Fruit fly (Drosophila melanogaster) whole organism, wandering third instar larva: ENCODE results near the gene CG14234.

Experiments used
- CG32264 ChIP-seq: fragments of 200-800 bp; sonication (Bioruptor generic); optimal IDR thresholded peaks from 2 replicates; lab custom pipeline; 2016; ENCODE audit warnings: missing biosample characterization, missing genetic modification characterization
- CG9705 ChIP-seq: fragments of 200-800 bp; sonication (Bioruptor generic); optimal IDR thresholded peaks from 2 replicates; lab custom pipeline; 2018; ENCODE audit warnings: missing biosample characterization, mild to moderate bottlenecking, missing genetic modification characterization
- CrebA ChIP-seq: fragments of 200-800 bp; sonication (Bioruptor generic); optimal IDR thresholded peaks from 2 replicates; lab custom pipeline; 2016; ENCODE audit warnings: missing biosample characterization, mild to moderate bottlenecking, missing genetic modification characterization, borderline replicate concordance
- Dfd ChIP-seq: fragments of >200 bp; optimal IDR thresholded peaks from 2 replicates; lab custom pipeline; 2017; ENCODE audit warnings: missing biosample characterization, missing genetic modification characterization
- GATAd ChIP-seq: sonication (Bioruptor generic); optimal IDR thresholded peaks from 2 replicates; lab custom pipeline; 2016; ENCODE audit warnings: missing biosample characterization, missing genetic modification characterization
- HLH106 ChIP-seq: fragments of 200-800 bp; optimal IDR thresholded peaks from 3 replicates; lab custom pipeline; 2019; ENCODE audit warnings: missing biosample characterization, mild to moderate bottlenecking, missing genetic modification characterization, moderate library complexity
- Hnf4 ChIP-seq: fragments of 200-800 bp; sonication (Bioruptor generic); optimal IDR thresholded peaks from 2 replicates; lab custom pipeline; 2016; ENCODE audit warnings: missing biosample characterization, mild to moderate bottlenecking, missing genetic modification characterization
- Hr83 ChIP-seq: fragments of 200-300 bp; sonication (Bioruptor generic); optimal IDR thresholded peaks from 2 replicates; lab custom pipeline; 2016; ENCODE audit warnings: missing biosample characterization, mild to moderate bottlenecking, missing genetic modification characterization, moderate library complexity; ENCODE audit not compliant: poor library complexity, severe bottlenecking
- Jra ChIP-seq: sonication (Bioruptor generic); optimal IDR thresholded peaks from 2 replicates; lab custom pipeline; 2016; ENCODE audit warnings: missing biosample characterization, missing genetic modification characterization
- Mio ChIP-seq: sonication (Bioruptor generic); optimal IDR thresholded peaks from 2 replicates; lab custom pipeline; 2016; ENCODE audit warnings: missing biosample characterization, missing genetic modification characterization
- OdsH ChIP-seq: fragments of 200-800 bp; sonication (Bioruptor generic); optimal IDR thresholded peaks from 2 replicates; lab custom pipeline; 2016; ENCODE audit warnings: missing biosample characterization, mild to moderate bottlenecking, missing genetic modification characterization
- Rel ChIP-seq, 2 experiments: fragments of 200-800 bp; sonication (Bioruptor generic) in 1 of 2; optimal IDR thresholded peaks; 2 replicates in 1 of 2; 3 replicates in 1 of 2; lab custom pipeline; 2016 to 2019; ENCODE audit warnings: mild to moderate bottlenecking in 2 of 2, missing biosample characterization in 2 of 2, missing genetic modification characterization in 2 of 2, moderate library complexity in 1 of 2
- Sp1 ChIP-seq: fragments of 200-800 bp; sonication (Bioruptor generic); optimal IDR thresholded peaks from 3 replicates; lab custom pipeline; 2019; ENCODE audit warnings: missing biosample characterization, mild to moderate bottlenecking, missing genetic modification characterization, moderate library complexity
- Vsx2 ChIP-seq: fragments of 200-300, 225-300 bp; sonication (Bioruptor generic); optimal IDR thresholded peaks from 2 replicates; lab custom pipeline; 2018; ENCODE audit warnings: missing biosample characterization, missing genetic modification characterization; ENCODE audit not compliant: partially characterized antibody
- br ChIP-seq: fragments of 200-800 bp; sonication (Bioruptor generic); optimal IDR thresholded peaks from 2 replicates; lab custom pipeline; 2016; ENCODE audit warnings: missing biosample characterization, missing genetic modification characterization
- brk ChIP-seq: fragments of 200-800 bp; sonication (Bioruptor generic); optimal IDR thresholded peaks from 2 replicates; lab custom pipeline; 2016; ENCODE audit warnings: missing biosample characterization, mild to moderate bottlenecking, missing genetic modification characterization
- dl ChIP-seq, 2 experiments: fragments of 175-275, 200-275 bp in 1 of 2; fragments of 200-275 bp in 1 of 2; sonication (Bioruptor generic); optimal IDR thresholded peaks; lab custom pipeline; 2018; ENCODE audit warnings: mild to moderate bottlenecking in 2 of 2, missing biosample characterization in 2 of 2, missing genetic modification characterization in 2 of 2, moderate library complexity in 2 of 2; ENCODE audit not compliant: partially characterized antibody in 2 of 2, insufficient read depth in 1 of 2
- dmrt93B ChIP-seq: fragments of 200-800 bp; sonication (Bioruptor generic); optimal IDR thresholded peaks from 2 replicates; lab custom pipeline; 2018; ENCODE audit warnings: missing biosample characterization, mild to moderate bottlenecking, missing genetic modification characterization
- dsf ChIP-seq: sonication (Bioruptor generic); optimal IDR thresholded peaks from 2 replicates; lab custom pipeline; 2016; ENCODE audit warnings: missing biosample characterization, missing genetic modification characterization, borderline replicate concordance
- ey ChIP-seq: fragments of 200-800 bp; sonication (Bioruptor generic); optimal IDR thresholded peaks from 2 replicates; lab custom pipeline; 2016; ENCODE audit warnings: missing biosample characterization, missing genetic modification characterization
- foxo ChIP-seq, 2 experiments: fragments of 200-800 bp; sonication (Bioruptor generic); optimal IDR thresholded peaks; 2 replicates in 1 of 2; 3 replicates in 1 of 2; lab custom pipeline; 2016 to 2017; ENCODE audit warnings: missing biosample characterization in 2 of 2, missing genetic modification characterization in 2 of 2
- fru ChIP-seq: fragments of 200-800 bp; sonication (Bioruptor generic); optimal IDR thresholded peaks from 3 replicates; lab custom pipeline; 2016; ENCODE audit warnings: missing biosample characterization, mild to moderate bottlenecking, missing genetic modification characterization
- h ChIP-seq: fragments of 200-800 bp; sonication (Bioruptor generic); optimal IDR thresholded peaks from 3 replicates; lab custom pipeline; 2016; ENCODE audit warnings: missing biosample characterization, mild to moderate bottlenecking, missing genetic modification characterization
- lola ChIP-seq: fragments of >200 bp; optimal IDR thresholded peaks from 2 replicates; lab custom pipeline; 2017; ENCODE audit warnings: missing biosample characterization, missing genetic modification characterization
- pan ChIP-seq: fragments of >200 bp; optimal IDR thresholded peaks from 2 replicates; lab custom pipeline; 2017
- psq ChIP-seq: fragments of 200-800 bp; sonication (Bioruptor generic); optimal IDR thresholded peaks from 3 replicates; lab custom pipeline; 2017; ENCODE audit warnings: missing biosample characterization, mild to moderate bottlenecking, missing genetic modification characterization, moderate library complexity
- rgr ChIP-seq: fragments of 200-800 bp; sonication (Bioruptor generic); optimal IDR thresholded peaks from 3 replicates; lab custom pipeline; 2016; ENCODE audit warnings: missing biosample characterization, mild to moderate bottlenecking, missing genetic modification characterization
- sv ChIP-seq: fragments of 200-800 bp; sonication (Bioruptor generic); optimal IDR thresholded peaks from 3 replicates; lab custom pipeline; 2016; ENCODE audit warnings: missing biosample characterization, missing genetic modification characterization
- tai ChIP-seq: sonication (Bioruptor generic); optimal IDR thresholded peaks from 2 replicates; lab custom pipeline; 2016; ENCODE audit warnings: missing biosample characterization, missing genetic modification characterization
- usp ChIP-seq: fragments of >200 bp; optimal IDR thresholded peaks from 2 replicates; lab custom pipeline; 2017; ENCODE audit warnings: missing biosample characterization, missing genetic modification characterization
- woc ChIP-seq: sonication (Bioruptor generic); optimal IDR thresholded peaks from 2 replicates; lab custom pipeline; 2016; ENCODE audit warnings: missing biosample characterization, mild to moderate bottlenecking, missing genetic modification characterization

CG14234 gene

dm6 chrX:19762167-19762566 lies 26.8 kb downstream of the CG14234 start:
- TF ChIP-seq foxo (GFP tag; optimal IDR thresholded peaks at IDR 0.05; lab: Kevin White, UChicago), result peak in 1 of 2 experiments; percentile 18
- no peak for TF ChIP-seq GATAd (GFP tag; lab: Kevin White, UChicago)
- peak; percentile 6 for TF ChIP-seq Hr83

dm6 chrX:19763440-19764002 lies 28.2 kb downstream of the CG14234 start:
- no peak for TF ChIP-seq Rel (GFP tag; optimal IDR thresholded peaks at IDR 0.05; lab: Kevin White, UChicago)
- TF ChIP-seq Rel (tag; optimal IDR thresholded peaks at IDR 0.05; lab: Kevin White, UChicago), result no peak
- peak; percentile 12 for TF ChIP-seq h (GFP tag; lab: Kevin White, UChicago)
- TF ChIP-seq CrebA, result no peak
- peak; percentile 13 for TF ChIP-seq ey (GFP tag; lab: Kevin White, UChicago)
- TF ChIP-seq fru (GFP tag; lab: Kevin White, UChicago), result peak; percentile 3
- peak; percentile 1 for TF ChIP-seq rgr (GFP tag; lab: Kevin White, UChicago)
- TF ChIP-seq pan (lab: Kevin White, UChicago), result no peak
- TF ChIP-seq foxo (GFP tag; optimal IDR thresholded peaks at IDR 0.05; lab: Kevin White, UChicago), result peak in 1 of 2 experiments; percentile 24

- TF ChIP-seq tai (no peak), lola (no peak), fru (GFP tag; lab: Kevin White, UChicago) (no peak), Hnf4 (no peak), psq (GFP tag; lab: Kevin White, UChicago) (no peak), dl (GFP tag; optimal IDR thresholded peaks at IDR 0.05; lab: Kevin White, UChicago; ENCODE audit: insufficient read depth in 1 of 2, partially characterized antibody in 2 of 2) (no peak), Dfd (GFP tag; lab: Kevin White, UChicago) (no peak), Sp1 (GFP tag; lab: Kevin White, UChicago) (no peak), ey (GFP tag; lab: Kevin White, UChicago) (no peak), h (GFP tag; lab: Kevin White, UChicago) (no peak), HLH106 (no peak)
Measured at dm6 chrX:19764824-19765489, 29.6 kb downstream of the CG14234 start, which contains the start of gene CG12702. Gene CG12702 (minus strand): TSS chrX:19764874.

- TF ChIP-seq ey (GFP tag; lab: Kevin White, UChicago) (no peak), CG32264 (GFP tag; lab: Kevin White, UChicago) (no peak), GATAd (GFP tag; lab: Kevin White, UChicago) (no peak), tai (no peak), brk (GFP tag; lab: Kevin White, UChicago) (no peak), sv (GFP tag; lab: Kevin White, UChicago) (no peak), br (GFP tag; lab: Kevin White, UChicago) (no peak), Rel (GFP tag; optimal IDR thresholded peaks at IDR 0.05; lab: Kevin White, UChicago) (no peak), Rel (tag; optimal IDR thresholded peaks at IDR 0.05; lab: Kevin White, UChicago) (no peak), pan (lab: Kevin White, UChicago) (no peak), OdsH (GFP tag; lab: Kevin White, UChicago) (no peak), Dfd (GFP tag; lab: Kevin White, UChicago) (no peak), rgr (GFP tag; lab: Kevin White, UChicago) (no peak)
Measured at dm6 chrX:19765490-19766212, 30.3 kb downstream of the CG14234 start.

- no peak for TF ChIP-seq usp (GFP tag; lab: Kevin White, UChicago)
- peak; percentile 46 for TF ChIP-seq woc (GFP tag; lab: Kevin White, UChicago)
- TF ChIP-seq rgr (GFP tag; lab: Kevin White, UChicago), result peak; percentile 58
- TF ChIP-seq fru (GFP tag; lab: Kevin White, UChicago), result peak; percentile 69
- TF ChIP-seq psq (GFP tag; lab: Kevin White, UChicago), result peak; percentile 78
- peak; percentile 19 for TF ChIP-seq CG9705
- peak; percentile 27 for TF ChIP-seq br (GFP tag; lab: Kevin White, UChicago)
- no peak for TF ChIP-seq dl (GFP tag; optimal IDR thresholded peaks at IDR 0.05; lab: Kevin White, UChicago; ENCODE audit: insufficient read depth in 1 of 2, partially characterized antibody in 2 of 2)
- TF ChIP-seq Hnf4, result peak; percentile 47
- TF ChIP-seq dsf (GFP tag; lab: Kevin White, UChicago), result no peak
- TF ChIP-seq h (GFP tag; lab: Kevin White, UChicago), result peak; percentile 72
- no peak for TF ChIP-seq Mio (GFP tag; lab: Kevin White, UChicago)
- TF ChIP-seq ey (GFP tag; lab: Kevin White, UChicago), result peak; percentile 62
- TF ChIP-seq Vsx2, result no peak
- peak; percentile 36 for TF ChIP-seq dmrt93B (GFP tag; lab: Kevin White, UChicago)
- peak; percentile 61 for TF ChIP-seq Sp1 (GFP tag; lab: Kevin White, UChicago)
- peak; percentile 13 for TF ChIP-seq CG32264 (GFP tag; lab: Kevin White, UChicago)
- TF ChIP-seq foxo (GFP tag; optimal IDR thresholded peaks at IDR 0.05; lab: Kevin White, UChicago), result peak in 1 of 2 experiments; percentile 68
- peak; percentile 2 for TF ChIP-seq CrebA
- TF ChIP-seq HLH106, result peak; percentile 47
- peak; percentile 31 for TF ChIP-seq Jra (GFP tag; lab: Kevin White, UChicago)
Measured at dm6 chrX:19769821-19770519, 34.6 kb downstream of the CG14234 start.
